Worm (Caenorhabditis elegans): ENCODE measurements around the gene cct-4.

Gene cct-4

DNA sequence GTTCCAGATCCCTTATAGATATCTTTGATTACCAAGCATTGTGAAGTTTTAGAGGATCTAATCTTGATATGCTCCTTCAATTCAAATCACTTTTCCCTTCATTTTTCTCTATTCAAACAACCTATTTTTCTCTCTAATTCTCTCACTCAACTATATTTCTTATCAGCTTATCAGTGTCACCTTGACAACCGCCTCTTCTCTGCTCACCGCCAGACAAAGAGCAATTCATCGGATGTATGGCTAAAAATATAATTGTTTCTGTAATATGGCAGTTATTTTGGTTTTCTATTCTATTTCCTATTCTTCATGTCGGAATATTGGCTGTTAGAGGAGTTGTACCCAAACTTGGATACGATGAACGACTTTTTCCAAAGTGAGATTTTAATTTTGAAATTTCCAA, 33.8 kb upstream of the cct-4 start:
- TF ChIP-seq ceh-91 (GFP tag; IDR thresholded peaks at IDR 0.05) (no peak), repo-1 (tag; optimal IDR thresholded peaks at IDR 0.05) (no peak), hmg-1.2 (GFP tag; IDR thresholded peaks at IDR 0.05) (no peak), ceh-40 (GFP tag; IDR thresholded peaks at IDR 0.05) (no peak), K12H6.12 (tag; optimal IDR thresholded peaks at IDR 0.05) (no peak), xnd-1 (tag; optimal IDR thresholded peaks at IDR 0.05) (no peak), somi-1 (GFP tag; optimal IDR thresholded peaks at IDR 0.05) (no peak), efl-1 (GFP tag; optimal IDR thresholded peaks at IDR 0.05) (no peak), mel-28 (tag; optimal IDR thresholded peaks at IDR 0.05; ENCODE audit: borderline replicate concordance) (no peak), aptf-2 (GFP tag; conservative IDR thresholded peaks at IDR 0.05) (no peak), F37B4.10 (GFP tag; IDR thresholded peaks at IDR 0.05) (no peak), unc-62 (GFP tag; optimal IDR thresholded peaks at IDR 0.05) (no peak)

DNA sequence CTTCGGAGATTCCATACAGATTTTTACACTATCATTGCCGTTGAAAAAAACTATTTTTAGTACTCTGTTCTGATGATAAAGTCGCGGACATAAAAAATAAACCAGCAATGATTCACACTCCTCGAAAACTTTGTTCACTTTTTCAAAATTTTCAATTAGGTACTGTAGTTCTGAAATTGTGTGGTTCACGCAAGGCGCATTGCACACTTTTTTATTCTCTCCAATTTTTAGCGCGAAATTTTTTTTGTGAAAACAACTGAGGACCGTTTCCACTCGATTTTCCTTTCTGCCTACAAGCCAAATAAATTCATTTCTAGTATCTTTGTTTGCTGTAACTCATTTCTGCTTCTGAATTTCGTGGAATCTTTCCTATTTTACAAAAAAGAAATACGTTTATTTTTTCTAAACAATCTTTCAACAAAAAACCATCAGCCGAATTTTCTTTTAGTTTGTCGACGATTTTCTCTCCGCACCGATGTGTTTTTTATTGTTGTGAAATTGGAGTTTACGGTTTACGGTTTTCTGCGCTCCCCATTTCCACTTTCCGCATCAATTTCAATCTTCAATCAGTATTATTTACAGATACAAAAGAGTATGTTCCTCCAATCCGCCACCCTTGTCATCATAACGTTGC, 30.2 kb upstream of the cct-4 start, which contains the start of gene F35C11.5:
Gene F35C11.5, plus strand, starts transcription at position 584 of the 634 bp plus-strand sequence.
- TF ChIP-seq atf-7 (tag; optimal IDR thresholded peaks at IDR 0.05), result no peak
- no peak for TF ChIP-seq lir-1 (GFP tag; conservative IDR thresholded peaks at IDR 0.05)
- no peak for TF ChIP-seq ztf-18 (tag; optimal IDR thresholded peaks at IDR 0.05)
- peak; percentile 39; the same call in 1 of the 2 replicates for TF ChIP-seq D2030.7 (GFP tag; IDR thresholded peaks at IDR 0.05)
- no peak for TF ChIP-seq mel-28 (tag; optimal IDR thresholded peaks at IDR 0.05; ENCODE audit: borderline replicate concordance)
- peak; percentile 13 for TF ChIP-seq him-1 (tag; optimal IDR thresholded peaks at IDR 0.05)
- TF ChIP-seq hlh-12 (tag; optimal IDR thresholded peaks at IDR 0.05), result no peak
- no peak for TF ChIP-seq madf-3 (GFP tag; IDR thresholded peaks at IDR 0.05)
- TF ChIP-seq Y95B8A.8 (GFP tag; IDR thresholded peaks at IDR 0.05), result no peak
- no peak for TF ChIP-seq ekl-4 (GFP tag; IDR thresholded peaks at IDR 0.05)
- TF ChIP-seq akir-1 (GFP tag; optimal IDR thresholded peaks at IDR 0.05), result no peak
- no peak for TF ChIP-seq snpc-4 (GFP tag; optimal IDR thresholded peaks at IDR 0.05)
- no peak for TF ChIP-seq snpc-4 (tag; optimal IDR thresholded peaks at IDR 0.05)
- TF ChIP-seq lin-40 (tag; optimal IDR thresholded peaks at IDR 0.05), result no peak
- peak; percentile 88 for TF ChIP-seq xnd-1 (tag; optimal IDR thresholded peaks at IDR 0.05)
- peak; percentile 92 for TF ChIP-seq madf-6 (GFP tag; IDR thresholded peaks at IDR 0.05)
- no peak for TF ChIP-seq lin-35 (GFP tag; optimal IDR thresholded peaks at IDR 0.05)
- no peak for TF ChIP-seq sptf-2 (GFP tag; optimal IDR thresholded peaks at IDR 0.05)
- no peak for TF ChIP-seq ztf-25 (GFP tag; IDR thresholded peaks at IDR 0.05)
- peak; percentile 93 for TF ChIP-seq lsl-1 (GFP tag; optimal IDR thresholded peaks at IDR 0.05)
- TF ChIP-seq dpl-1 (GFP tag; optimal IDR thresholded peaks at IDR 0.05), result peak; percentile 66
- peak; percentile 45; the same call in 1 of the 2 replicates for TF ChIP-seq B0019.2 (GFP tag; conservative IDR thresholded peaks at IDR 0.05)
- no peak for TF ChIP-seq tbp1 (GFP tag; optimal IDR thresholded peaks at IDR 0.05)
- TF ChIP-seq pbrm-1 (GFP tag; IDR thresholded peaks at IDR 0.05), result no peak
- TF ChIP-seq madf-8 (GFP tag; conservative IDR thresholded peaks at IDR 0.05), result peak; percentile 75
- TF ChIP-seq efl-1 (GFP tag; optimal IDR thresholded peaks at IDR 0.05), result peak; percentile 86
- no peak for TF ChIP-seq F52B5.7 (tag; optimal IDR thresholded peaks at IDR 0.05)
- no peak for TF ChIP-seq F55B11.4 (tag; optimal IDR thresholded peaks at IDR 0.05; ENCODE audit: borderline replicate concordance, insufficient read depth)
- TF ChIP-seq dox-1 (GFP tag; IDR thresholded peaks at IDR 0.05), result peak; percentile 21; the same call in 1 of the 2 replicates
- TF ChIP-seq nfya-2 (GFP tag; IDR thresholded peaks at IDR 0.05), result no peak
- TF ChIP-seq ztf-26 (tag; optimal IDR thresholded peaks at IDR 0.05), result no peak
- peak; percentile 67 for TF ChIP-seq F33H1.4 (GFP tag; IDR thresholded peaks at IDR 0.05)
- peak; percentile 29 for TF ChIP-seq snpc-3.4 (tag; optimal IDR thresholded peaks at IDR 0.05)
- TF ChIP-seq lin-54 (GFP tag; optimal IDR thresholded peaks at IDR 0.05), result peak; percentile 48
- TF ChIP-seq chd-7 (tag; optimal IDR thresholded peaks at IDR 0.05), result no peak
- TF ChIP-seq ceh-91 (GFP tag; IDR thresholded peaks at IDR 0.05), result peak; percentile 79

Data from whole organism, young adult.